Worm (Caenorhabditis elegans): Measurements from ENCODE around the gene ugt-55.
A peak's percentile ranks its signal among the peaks of the same experiment; 100 is the strongest.

The ugt-55 gene

DNA sequence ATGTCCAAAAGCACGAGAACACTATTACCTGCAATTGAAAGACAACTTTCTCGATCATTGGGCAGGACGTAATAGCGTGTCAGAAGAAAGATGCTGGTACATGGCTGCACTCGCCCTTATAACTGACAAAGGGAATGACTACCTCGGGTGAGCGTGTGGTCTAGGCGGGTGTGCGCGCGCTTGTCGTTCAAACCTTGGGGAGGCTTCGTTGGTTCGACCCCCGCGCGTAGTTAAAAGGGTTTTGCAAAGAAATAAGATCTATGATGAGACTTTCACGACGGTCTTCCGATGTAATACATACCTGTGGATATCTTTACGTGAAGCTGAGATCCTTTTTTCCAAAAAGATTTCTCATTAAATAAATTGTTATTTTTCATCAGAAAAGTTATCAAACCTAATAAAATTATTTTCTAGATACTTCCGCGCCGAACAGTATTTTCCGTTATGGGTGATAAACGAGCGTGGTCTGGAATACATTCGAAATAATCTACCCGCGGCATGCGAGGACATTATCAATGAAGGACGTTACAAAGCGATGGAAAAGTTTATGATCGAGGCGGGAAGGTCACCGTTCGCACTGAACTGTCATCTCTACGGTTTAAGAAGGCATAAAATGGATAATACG lies 47.1 kb downstream of the ugt-55 start (continued):
- peak; percentile 39 for TF ChIP-seq nhr-237 (tag; optimal IDR thresholded peaks at IDR 0.05)
- TF ChIP-seq blmp-1 (tag; optimal IDR thresholded peaks at IDR 0.05), result no peak
- TF ChIP-seq dsc-1 (tag; optimal IDR thresholded peaks at IDR 0.05), result peak; percentile 91
- TF ChIP-seq grh-1 (GFP tag; IDR thresholded peaks at IDR 0.05), result peak; percentile 74
- TF ChIP-seq sox-4 (tag; optimal IDR thresholded peaks at IDR 0.05), result peak; percentile 72
- TF ChIP-seq jun-1 (tag; optimal IDR thresholded peaks at IDR 0.05), result peak; percentile 85
- TF ChIP-seq ama-1 (optimal IDR thresholded peaks at IDR 0.05), result peak; percentile 71
- TF ChIP-seq ztf-4 (tag; optimal IDR thresholded peaks at IDR 0.05), result peak; percentile 84
- TF ChIP-seq nhr-19 (GFP tag; conservative IDR thresholded peaks at IDR 0.05), result peak; percentile 86
- TF ChIP-seq fkh-8 (tag; optimal IDR thresholded peaks at IDR 0.05), result peak; percentile 84
- no peak for TF ChIP-seq unc-30 (tag; optimal IDR thresholded peaks at IDR 0.05)
- TF ChIP-seq snu-23 (GFP tag; optimal IDR thresholded peaks at IDR 0.05), result peak; percentile 86
- TF ChIP-seq sup-37 (GFP tag; optimal IDR thresholded peaks at IDR 0.05), result peak; percentile 69
- TF ChIP-seq swsn-7 (tag; optimal IDR thresholded peaks at IDR 0.05), result peak; percentile 87
- TF ChIP-seq isw-1 (GFP tag; IDR thresholded peaks at IDR 0.05), result peak; percentile 23; the same call in 1 of the 2 replicates
- no peak for TF ChIP-seq tlp-1 (tag; optimal IDR thresholded peaks at IDR 0.05)
- peak; percentile 88 for TF ChIP-seq skn-1 (tag; optimal IDR thresholded peaks at IDR 0.05)
- TF ChIP-seq unc-62 (GFP tag; optimal IDR thresholded peaks at IDR 0.05), result no peak
- TF ChIP-seq rnt-1 (tag; optimal IDR thresholded peaks at IDR 0.05), result peak; percentile 91
- TF ChIP-seq pqm-1 (tag; optimal IDR thresholded peaks at IDR 0.05), result peak; percentile 80
- peak; percentile 73 for TF ChIP-seq zip-4 (GFP tag; optimal IDR thresholded peaks at IDR 0.05)
- TF ChIP-seq C34B4.2 (tag; optimal IDR thresholded peaks at IDR 0.05), result no peak
- peak; percentile 14 for TF ChIP-seq fkh-4 (tag; optimal IDR thresholded peaks at IDR 0.05; ENCODE audit: borderline replicate concordance)
- TF ChIP-seq lin-13 (GFP tag; optimal IDR thresholded peaks at IDR 0.05), result peak; percentile 65
- TF ChIP-seq nhr-84 (tag; optimal IDR thresholded peaks at IDR 0.05), result no peak
- no peak for TF ChIP-seq hlh-4 (tag; optimal IDR thresholded peaks at IDR 0.05)
- TF ChIP-seq xbp-1 (tag; optimal IDR thresholded peaks at IDR 0.05), result peak; percentile 72
- TF ChIP-seq aha-1 (tag; optimal IDR thresholded peaks at IDR 0.05), result no peak
- TF ChIP-seq nhr-12 (tag; optimal IDR thresholded peaks at IDR 0.05), result no peak
- no peak for TF ChIP-seq C04F5.9 (tag; optimal IDR thresholded peaks at IDR 0.05)
- TF ChIP-seq nhr-71 (tag; optimal IDR thresholded peaks at IDR 0.05), result peak; percentile 88
- peak; percentile 79 for TF ChIP-seq nhr-77 (tag; optimal IDR thresholded peaks at IDR 0.05)
- peak; percentile 27 to 68 (median 56) for TF ChIP-seq dpl-1 (GFP tag; optimal IDR thresholded peaks at IDR 0.05)
- no peak for TF ChIP-seq nhr-28 (tag; optimal IDR thresholded peaks at IDR 0.05)

DNA sequence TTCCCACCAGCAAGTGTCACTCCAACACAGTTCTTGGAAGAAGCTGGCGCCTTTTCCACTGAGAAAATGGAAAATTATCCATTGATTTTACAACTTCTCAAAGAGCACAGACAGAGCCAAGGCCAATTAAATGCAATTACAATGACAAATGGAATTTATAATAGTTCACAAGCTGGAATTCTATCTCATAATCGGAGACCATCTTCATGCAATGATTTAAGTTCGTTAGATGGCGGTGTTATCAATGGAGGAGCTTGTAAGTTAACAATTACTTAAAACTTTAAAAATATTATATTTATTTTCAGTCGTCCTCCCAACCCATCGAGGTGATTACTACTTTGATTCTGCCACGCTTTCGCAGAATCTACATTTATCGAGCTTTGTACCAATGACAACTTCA lies 49.2 kb downstream of the ugt-55 start:
- TF ChIP-seq efl-1 (optimal IDR thresholded peaks at IDR 0.05) (no peak), efl-1 (GFP tag; optimal IDR thresholded peaks at IDR 0.05 in 1 of 2) (peak in 1 of 2 experiments; percentile 94), Y116A8C.19 (tag; optimal IDR thresholded peaks at IDR 0.05; ENCODE audit: borderline replicate concordance) (no peak), nhr-84 (tag; optimal IDR thresholded peaks at IDR 0.05) (no peak), pax-3 (tag; optimal IDR thresholded peaks at IDR 0.05) (no peak), hlh-17 (GFP tag; optimal IDR thresholded peaks at IDR 0.05; ENCODE audit: borderline replicate concordance) (no peak)

DNA sequence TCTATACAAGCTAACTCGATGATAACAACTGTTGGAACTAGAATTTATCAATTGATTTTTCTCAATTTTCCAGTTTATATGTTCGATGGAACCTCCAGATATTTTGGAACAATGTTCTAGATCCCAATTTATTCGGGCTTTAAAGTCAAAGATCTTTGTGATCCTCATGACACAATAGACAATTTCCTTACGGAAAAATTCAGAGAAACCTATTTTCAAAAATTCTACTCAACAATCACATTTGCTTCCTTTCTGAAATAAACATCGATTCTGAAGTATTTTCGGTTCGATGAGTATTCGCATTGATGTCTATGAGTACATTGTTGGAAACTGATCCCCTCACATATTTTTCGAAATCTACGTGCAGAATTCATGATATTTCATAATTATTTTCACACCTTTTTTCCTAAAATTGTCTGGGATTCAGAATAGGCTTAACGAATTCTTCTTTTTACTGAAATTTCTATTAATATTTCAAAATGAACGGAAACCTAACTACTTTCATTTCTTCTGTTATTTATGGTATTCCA lies 50.6 kb downstream of the ugt-55 start, which contains the start of gene srg-45:
Gene srg-45, plus strand, starts transcription at position 480 of the 530 bp plus-strand sequence.
- TF ChIP-seq pqm-1 (tag; optimal IDR thresholded peaks at IDR 0.05) (no peak), aly-2 (tag; optimal IDR thresholded peaks at IDR 0.05) (peak; percentile 69), unc-130 (tag; optimal IDR thresholded peaks at IDR 0.05) (no peak), irx-1 (tag; optimal IDR thresholded peaks at IDR 0.05) (no peak), fos-1 (tag; optimal IDR thresholded peaks at IDR 0.05) (no peak), lsy-2 (tag; optimal IDR thresholded peaks at IDR 0.05) (peak in 1 of 2 experiments; percentile 15), snu-23 (GFP tag; optimal IDR thresholded peaks at IDR 0.05) (no peak)
